Worm (Caenorhabditis elegans) whole organism, early embryonic: ENCODE results near the gene snx-14.

Experiments used
- ama-1 ChIP-seq: fragments of 150-350 bp; optimal IDR thresholded peaks from 2 replicates; lab custom pipeline; 2014
- ets-7 ChIP-seq: sonication (generic microtip); optimal IDR thresholded peaks from 2 replicates; lab custom pipeline; 2016; ENCODE audit warnings: missing genotype, missing genetic modification characterization, missing compliant biosample characterization
- hmg-4 ChIP-seq: fragments of 200-800 bp; sonication (Bioruptor generic); optimal IDR thresholded peaks from 2 replicates; lab custom pipeline; 2018; ENCODE audit warnings: mild to moderate bottlenecking, missing genetic modification characterization, missing compliant biosample characterization
- tbx-37 ChIP-seq: fragments of 200-800 bp; sonication (Bioruptor generic); conservative IDR thresholded peaks from 2 replicates; pipeline ENCODE4 v1.3.6; 2022; ENCODE audit warnings: missing genetic modification reagents, missing genetic modification characterization, missing compliant biosample characterization

ce11 chrII:13494175-13494650 lies 36.8 kb downstream of the snx-14 start, which contains the start of gene ndua-7:
- TF ChIP-seq ets-7 (tag; lab: Kevin White, UChicago) (no peak), ama-1 (no peak), tbx-37 (no peak), hmg-4 (GFP tag; lab: Kevin White, UChicago) (no peak)
